Worm (Caenorhabditis elegans) whole organism, young adult: ENCODE data around the gene cee-1.

Source experiments
- B0035.1 ChIP-seq: sonication (generic microtip); optimal IDR thresholded peaks from 2 replicates; lab custom pipeline; 2016; ENCODE audit warnings: missing genetic modification characterization, mild to moderate bottlenecking, missing compliant biosample characterization, missing genotype, missing genetic modification reagents
- B0261.1 ChIP-seq: sonication (generic microtip); optimal IDR thresholded peaks from 2 replicates; lab custom pipeline; 2016; ENCODE audit warnings: mild to moderate bottlenecking, missing genetic modification characterization, moderate library complexity, missing compliant biosample characterization
- C06A6.2 ChIP-seq: fragments of 200-800 bp; sonication (Bioruptor generic); conservative IDR thresholded peaks from 2 replicates; pipeline ENCODE4 v1.3.6; 2022; ENCODE audit warnings: missing genetic modification characterization, missing compliant biosample characterization
- F23B12.7 ChIP-seq: sonication (generic microtip); optimal IDR thresholded peaks from 2 replicates; lab custom pipeline; 2017; ENCODE audit warnings: missing genetic modification characterization, mild to moderate bottlenecking, missing compliant biosample characterization, antibody characterized with exemption, moderate library complexity; ENCODE audit not compliant: insufficient read depth
- F39B2.1 ChIP-seq: fragments of 200-800 bp; sonication (Bioruptor generic); IDR thresholded peaks from 2 replicates; pipeline ENCODE4 v1.3.6; 2022; ENCODE audit warnings: missing genetic modification reagents, missing genetic modification characterization, missing compliant biosample characterization
- F49E8.2 ChIP-seq: sonication (generic microtip); optimal IDR thresholded peaks from 3 replicates; lab custom pipeline; 2017; ENCODE audit warnings: missing genetic modification characterization, mild to moderate bottlenecking, missing compliant biosample characterization, antibody characterized with exemption, moderate library complexity; ENCODE audit not compliant: insufficient read depth
- F55B11.4 ChIP-seq: sonication (generic microtip); optimal IDR thresholded peaks from 2 replicates; lab custom pipeline; 2016; ENCODE audit warnings: missing compliant biosample characterization, missing genetic modification characterization, borderline replicate concordance; ENCODE audit not compliant: insufficient read depth
- F57A8.1 ChIP-seq: fragments of 200-800 bp; sonication (Bioruptor generic); optimal IDR thresholded peaks from 2 replicates; lab custom pipeline; 2018; ENCODE audit warnings: mild to moderate bottlenecking, missing genetic modification characterization, moderate library complexity, missing compliant biosample characterization
- F57C9.4 ChIP-seq: sonication (generic microtip); optimal IDR thresholded peaks from 2 replicates; lab custom pipeline; 2017; ENCODE audit warnings: mild to moderate bottlenecking, missing genetic modification characterization, missing compliant biosample characterization
- Y53F4B.3 ChIP-seq: fragments of 200-800 bp; sonication (Bioruptor generic); IDR thresholded peaks from 2 replicates; pipeline ENCODE4 v1.3.6; 2022; ENCODE audit warnings: missing genetic modification reagents, missing genetic modification characterization, missing compliant biosample characterization
- Y53G8AR.9 ChIP-seq: fragments of 200-800 bp; sonication (Bioruptor generic); conservative IDR thresholded peaks from 2 replicates; pipeline ENCODE4 v1.3.6; 2022; ENCODE audit warnings: missing genetic modification reagents, missing genetic modification characterization, missing compliant biosample characterization
- Y67H2A.10 ChIP-seq: fragments of 200-800 bp; sonication (Bioruptor generic); conservative IDR thresholded peaks from 2 replicates; pipeline ENCODE4 v1.3.6; 2022; ENCODE audit warnings: missing genetic modification reagents, missing genetic modification characterization, missing compliant biosample characterization
- Y79H2A.3 ChIP-seq: fragments of 200-800 bp; sonication (Bioruptor generic); conservative IDR thresholded peaks from 2 replicates; pipeline ENCODE4 v1.3.6; 2022; ENCODE audit warnings: missing genetic modification reagents, missing genetic modification characterization, missing compliant biosample characterization
- ZK185.1 ChIP-seq: sonication (generic microtip); optimal IDR thresholded peaks from 2 replicates; lab custom pipeline; 2016; ENCODE audit warnings: mild to moderate bottlenecking, missing genetic modification characterization, missing compliant biosample characterization; ENCODE audit not compliant: poor library complexity, severe bottlenecking
- akir-1 ChIP-seq: fragments of 200-800 bp; sonication (Bioruptor generic); optimal IDR thresholded peaks from 2 replicates; lab custom pipeline; 2018; ENCODE audit warnings: mild to moderate bottlenecking, missing genetic modification characterization, moderate library complexity, missing compliant biosample characterization
- aptf-2 ChIP-seq: fragments of 200-800 bp; sonication (Bioruptor generic); conservative IDR thresholded peaks from 2 replicates; pipeline ENCODE4 v1.3.6; 2022; ENCODE audit warnings: missing genetic modification reagents, missing genetic modification characterization, missing compliant biosample characterization
- aptf-3 ChIP-seq: fragments of 200-800 bp; sonication (Bioruptor generic); IDR thresholded peaks from 2 replicates; pipeline ENCODE4 v1.3.6; 2022; ENCODE audit warnings: missing genetic modification characterization, missing compliant biosample characterization
- atf-7 ChIP-seq: sonication (generic microtip); optimal IDR thresholded peaks from 2 replicates; lab custom pipeline; 2017; ENCODE audit warnings: mild to moderate bottlenecking, missing genetic modification characterization, missing compliant biosample characterization
- attf-5 ChIP-seq: fragments of 200-800 bp; sonication (Bioruptor generic); optimal IDR thresholded peaks from 2 replicates; lab custom pipeline; 2018; ENCODE audit warnings: mild to moderate bottlenecking, missing genetic modification characterization, missing compliant biosample characterization
- attf-6 ChIP-seq: fragments of 200-800 bp; sonication (Bioruptor generic); IDR thresholded peaks from 2 replicates; pipeline ENCODE4 v1.3.6; 2022; ENCODE audit warnings: missing genetic modification reagents, missing genetic modification characterization, missing compliant biosample characterization
- bed-2 ChIP-seq: fragments of 200-800 bp; sonication (Bioruptor generic); IDR thresholded peaks from 2 replicates; pipeline ENCODE4 v1.3.6; 2022; ENCODE audit warnings: missing genetic modification reagents, missing genetic modification characterization, missing compliant biosample characterization
- ccch-3 ChIP-seq: fragments of 200-800 bp; sonication (Bioruptor generic); optimal IDR thresholded peaks from 2 replicates; lab custom pipeline; 2018; ENCODE audit warnings: mild to moderate bottlenecking, missing genetic modification characterization, missing compliant biosample characterization
- ceh-100 ChIP-seq: fragments of 200-800 bp; sonication (Bioruptor generic); IDR thresholded peaks from 2 replicates; pipeline ENCODE4 v1.3.6; 2022; ENCODE audit warnings: missing genetic modification reagents, missing genetic modification characterization, missing compliant biosample characterization
- ceh-40 ChIP-seq: fragments of 200-800 bp; sonication (Bioruptor generic); IDR thresholded peaks from 2 replicates; pipeline ENCODE4 v1.3.6; 2022; ENCODE audit warnings: missing genetic modification characterization, missing compliant biosample characterization
- ceh-58 ChIP-seq: fragments of 200-800 bp; sonication (Bioruptor generic); IDR thresholded peaks from 2 replicates; pipeline ENCODE4 v1.3.6; 2022; ENCODE audit warnings: missing genetic modification characterization, missing compliant biosample characterization
- dpl-1 ChIP-seq: fragments of 150-350 bp; optimal IDR thresholded peaks from 2 replicates; lab custom pipeline; 2014; ENCODE audit warnings: missing biosample characterization, missing genetic modification reagents, missing genetic modification characterization
- efl-1 ChIP-seq: fragments of 150-350 bp; optimal IDR thresholded peaks from 2 replicates; lab custom pipeline; 2014; ENCODE audit warnings: missing biosample characterization, missing genetic modification reagents, missing genetic modification characterization
- ekl-4 ChIP-seq: fragments of 200-800 bp; sonication (Bioruptor generic); IDR thresholded peaks from 2 replicates; pipeline ENCODE4 v1.3.6; 2022; ENCODE audit warnings: missing genetic modification reagents, missing genetic modification characterization, missing compliant biosample characterization
- hmg-20 ChIP-seq: fragments of 200-800 bp; sonication (Bioruptor generic); IDR thresholded peaks from 2 replicates; pipeline ENCODE4 v1.3.6; 2022; ENCODE audit warnings: missing genetic modification reagents, missing genetic modification characterization, missing compliant biosample characterization
- hsf-1 ChIP-seq: fragments of 200-800 bp; sonication (Bioruptor generic); IDR thresholded peaks from 2 replicates; pipeline ENCODE4 v1.3.6; 2022; ENCODE audit warnings: missing genetic modification reagents, missing genetic modification characterization, missing compliant biosample characterization
- lin-40 ChIP-seq: sonication (generic microtip); optimal IDR thresholded peaks from 2 replicates; lab custom pipeline; 2016; ENCODE audit warnings: missing genetic modification characterization, mild to moderate bottlenecking, missing compliant biosample characterization, missing genotype, missing genetic modification reagents
- lir-1 ChIP-seq: fragments of 200-800 bp; sonication (Bioruptor generic); conservative IDR thresholded peaks from 2 replicates; pipeline ENCODE4 v1.3.6; 2022; ENCODE audit warnings: missing genetic modification reagents, missing genetic modification characterization, missing compliant biosample characterization
- madf-10 ChIP-seq: sonication (generic microtip); optimal IDR thresholded peaks from 2 replicates; lab custom pipeline; 2016; ENCODE audit warnings: mild to moderate bottlenecking, missing genetic modification characterization, missing compliant biosample characterization
- mel-28 ChIP-seq: sonication (generic microtip); optimal IDR thresholded peaks from 2 replicates; lab custom pipeline; 2016; ENCODE audit warnings: borderline replicate concordance, mild to moderate bottlenecking, missing genetic modification characterization, missing compliant biosample characterization
- nhr-120 ChIP-seq: fragments of 200-800 bp; sonication (Bioruptor generic); IDR thresholded peaks from 2 replicates; pipeline ENCODE4 v1.3.6; 2022; ENCODE audit warnings: missing genetic modification characterization, missing compliant biosample characterization
- nhr-179 ChIP-seq: sonication (generic microtip); optimal IDR thresholded peaks from 2 replicates; lab custom pipeline; 2016; ENCODE audit warnings: mild to moderate bottlenecking, missing genetic modification characterization, missing compliant biosample characterization
- nhr-27 ChIP-seq: fragments of 200-800 bp; sonication (Bioruptor generic); optimal IDR thresholded peaks from 2 replicates; lab custom pipeline; 2018; ENCODE audit warnings: mild to moderate bottlenecking, missing genetic modification characterization, moderate library complexity, missing compliant biosample characterization
- nhr-90 ChIP-seq: sonication (generic microtip); optimal IDR thresholded peaks from 2 replicates; lab custom pipeline; 2016; ENCODE audit warnings: missing genotype, mild to moderate bottlenecking, missing genetic modification characterization, missing compliant biosample characterization
- rcor-1 ChIP-seq: fragments of 200-800 bp; sonication (Bioruptor generic); IDR thresholded peaks from 2 replicates; pipeline ENCODE4 v1.3.6; 2022; ENCODE audit warnings: missing genetic modification reagents, missing genetic modification characterization, missing compliant biosample characterization
- repo-1 ChIP-seq: sonication (generic microtip); optimal IDR thresholded peaks from 2 replicates; lab custom pipeline; 2017; ENCODE audit warnings: mild to moderate bottlenecking, missing genetic modification characterization, missing compliant biosample characterization
- rpc-1 ChIP-seq, 2 experiments: fragments of 150-350 bp in 1 of 2; sonication (generic microtip) in 1 of 2; optimal IDR thresholded peaks; 2 replicates each; lab custom pipeline; 2014 to 2018; ENCODE audit warnings: missing biosample characterization in 1 of 2, missing genetic modification characterization in 1 of 2, missing genetic modification reagents in 1 of 2, missing genotype in 1 of 2
- sdz-38 ChIP-seq: sonication (generic microtip); optimal IDR thresholded peaks from 2 replicates; lab custom pipeline; 2016; ENCODE audit warnings: missing genotype, missing genetic modification characterization, missing compliant biosample characterization
- unc-62 ChIP-seq: fragments of 150-350 bp; optimal IDR thresholded peaks from 2 replicates; lab custom pipeline; 2014; ENCODE audit warnings: missing biosample characterization, missing genetic modification reagents, missing genetic modification characterization
- xnd-1 ChIP-seq: sonication (generic microtip); optimal IDR thresholded peaks from 2 replicates; lab custom pipeline; 2016; ENCODE audit warnings: missing genotype, missing genetic modification reagents, missing genetic modification characterization, missing compliant biosample characterization
- zfh-2 ChIP-seq: fragments of 200-800 bp; sonication (Bioruptor generic); conservative IDR thresholded peaks from 2 replicates; pipeline ENCODE4 v1.3.6; 2022; ENCODE audit warnings: missing genetic modification reagents, missing genetic modification characterization, missing compliant biosample characterization
- ztf-22 ChIP-seq: fragments of 200-800 bp; sonication (Bioruptor generic); optimal IDR thresholded peaks from 2 replicates; lab custom pipeline; 2018; ENCODE audit warnings: mild to moderate bottlenecking, missing genetic modification characterization, moderate library complexity, missing compliant biosample characterization
- ztf-3 ChIP-seq: fragments of 200-800 bp; sonication (Bioruptor generic); optimal IDR thresholded peaks from 2 replicates; lab custom pipeline; 2018; ENCODE audit warnings: mild to moderate bottlenecking, missing genetic modification characterization, missing compliant biosample characterization
- ztf-6 ChIP-seq: fragments of 200-800 bp; sonication (Bioruptor generic); IDR thresholded peaks from 2 replicates; pipeline ENCODE4 v1.3.6; 2022; ENCODE audit warnings: missing genetic modification reagents, missing genetic modification characterization, missing compliant biosample characterization

Gene cee-1

ce11 chrIII:4899728-4900127 lies 12.8 kb upstream of the cee-1 start (continued):
- TF ChIP-seq atf-7 (tag; lab: Kevin White, UChicago) (peak; percentile 100), bed-2 (GFP tag; lab: Robert Waterston, UW) (peak; percentile 86), attf-6 (GFP tag; lab: Robert Waterston, UW) (0 out of 2 replicates have a peak, but pooled peaks have one; percentile 62), hmg-20 (GFP tag; lab: Robert Waterston, UW) (peak; percentile 83; the same call in 1 of the 2 replicates), unc-62 (peak; percentile 77), F39B2.1 (GFP tag; lab: Robert Waterston, UW) (no peak), nhr-27 (peak; percentile 80), efl-1 (GFP tag; lab: Kevin White, UChicago) (peak; percentile 66), ztf-3 (GFP tag; lab: Kevin White, UChicago) (peak; percentile 98), ztf-22 (peak; percentile 99), F23B12.7 (peak; percentile 41), rcor-1 (peak; percentile 96), xnd-1 (tag; lab: Kevin White, UChicago) (no peak), F49E8.2 (tag; lab: Kevin White, UChicago) (peak; percentile 6), ceh-100 (peak; percentile 90), Y53F4B.3 (GFP tag; lab: Robert Waterston, UW) (no peak), B0261.1 (tag; lab: Kevin White, UChicago) (peak; percentile 37), ekl-4 (GFP tag; lab: Robert Waterston, UW) (peak; percentile 98), lin-40 (peak; percentile 99), Y53G8AR.9 (GFP tag; lab: Robert Waterston, UW) (peak; percentile 96), sdz-38 (tag; lab: Kevin White, UChicago) (no peak), madf-10 (tag; lab: Kevin White, UChicago) (peak; percentile 95), F55B11.4 (tag; lab: Kevin White, UChicago) (no peak), mel-28 (tag; lab: Kevin White, UChicago) (peak; percentile 48), C06A6.2 (GFP tag; lab: Robert Waterston, UW) (peak; percentile 100), nhr-179 (no peak), ccch-3 (GFP tag; lab: Kevin White, UChicago) (no peak), B0035.1 (peak; percentile 93), ceh-40 (GFP tag; lab: Robert Waterston, UW) (no peak), ZK185.1 (peak; percentile 96), nhr-90 (tag; lab: Kevin White, UChicago) (peak; percentile 97), F57C9.4 (peak; percentile 58), F57A8.1 (peak; percentile 22), ceh-58 (GFP tag; lab: Robert Waterston, UW) (peak; percentile 84; the same call in 1 of the 2 replicates), aptf-2 (GFP tag; lab: Robert Waterston, UW) (peak; percentile 73; the same call in 1 of the 2 replicates), lir-1 (GFP tag; lab: Robert Waterston, UW) (peak; percentile 96), zfh-2 (GFP tag; lab: Robert Waterston, UW) (peak; percentile 100), repo-1 (peak; percentile 97), Y79H2A.3 (GFP tag; lab: Robert Waterston, UW) (peak; percentile 76), ztf-6 (GFP tag; lab: Robert Waterston, UW) (peak; percentile 96), akir-1 (peak; percentile 86), attf-5 (GFP tag; lab: Kevin White, UChicago) (peak; percentile 99), Y67H2A.10 (GFP tag; lab: Robert Waterston, UW) (peak; percentile 89), hsf-1 (peak; percentile 75), rpc-1 (optimal IDR thresholded peaks at IDR 0.05; lab: Kevin White, UChicago) (no peak), rpc-1 (tag; optimal IDR thresholded peaks at IDR 0.05; lab: Kevin White, UChicago) (no peak), dpl-1 (GFP tag; lab: Kevin White, UChicago) (peak; percentile 32), nhr-120 (GFP tag; lab: Robert Waterston, UW) (no peak), aptf-3 (GFP tag; lab: Robert Waterston, UW) (no peak)
